Worm (Caenorhabditis elegans): ENCODE results near the gene F46E10.2.

DNA sequence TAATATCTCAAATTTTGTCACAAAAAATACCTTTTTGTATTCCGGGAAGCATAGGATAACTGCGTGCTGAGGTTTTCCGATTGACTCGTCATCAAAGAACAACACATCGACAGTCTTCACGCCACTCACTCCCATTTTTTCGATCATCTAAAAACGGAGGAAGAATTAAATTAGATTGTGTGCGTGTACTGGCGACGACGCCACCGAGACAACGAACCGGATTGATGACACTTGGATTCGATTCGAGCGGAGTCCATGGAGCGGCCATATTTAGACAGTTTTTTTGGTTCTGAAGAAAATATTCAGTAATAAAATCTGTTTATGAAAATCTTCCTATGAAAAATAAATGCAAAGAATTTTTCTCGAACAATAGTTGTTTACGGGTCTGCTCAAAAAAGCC is 9.1 kb upstream of the F46E10.2 start, which contains the start of gene ubh-1:
- TF ChIP-seq dao-5 (tag; optimal IDR thresholded peaks at IDR 0.05) (no peak), W03F9.2 (tag; optimal IDR thresholded peaks at IDR 0.05) (no peak), him-1 (tag; optimal IDR thresholded peaks at IDR 0.05) (no peak)
